Worm (Caenorhabditis elegans): Measurements from ENCODE around the gene str-238.

DNA sequence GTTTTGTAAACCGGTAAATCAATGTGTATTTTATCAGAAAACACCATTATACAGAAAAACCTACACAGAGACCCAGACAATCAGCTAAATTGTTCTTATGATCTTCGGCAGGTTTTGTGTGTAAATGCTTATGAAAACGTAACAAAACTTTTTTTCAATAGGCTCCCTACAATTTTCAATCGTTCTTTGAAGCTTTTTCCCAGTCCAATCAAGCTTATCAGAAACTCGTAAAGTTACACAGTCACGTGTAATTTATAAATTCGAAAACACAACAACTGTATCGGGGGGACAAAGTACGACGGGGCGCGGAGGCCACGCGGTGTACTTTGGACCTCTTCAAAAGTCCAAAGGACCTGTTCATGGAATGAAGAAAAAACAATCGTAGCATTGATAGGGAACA lies 34.6 kb upstream of the str-238 start:
- no peak for TF ChIP-seq ref-1 (GFP tag; conservative IDR thresholded peaks at IDR 0.05)
- TF ChIP-seq ztf-29 (GFP tag; IDR thresholded peaks at IDR 0.05): no peak
- no peak for TF ChIP-seq ztf-23 (GFP tag; IDR thresholded peaks at IDR 0.05)
- no peak for TF ChIP-seq flt-1 (GFP tag; IDR thresholded peaks at IDR 0.05)
- TF ChIP-seq tab-1 (GFP tag; IDR thresholded peaks at IDR 0.05): no peak
- TF ChIP-seq klf-2 (GFP tag; conservative IDR thresholded peaks at IDR 0.05): no peak
- no peak for TF ChIP-seq T22C8.4 (GFP tag; IDR thresholded peaks at IDR 0.05)
